Worm (Caenorhabditis elegans) whole organism, young adult: ENCODE results near the gene C02H6.1.

ENCODE experiments used
- lin-35 ChIP-seq, 3 experiments: fragments of 150-350 bp in 2 of 3; sonication (generic microtip) in 1 of 3; optimal IDR thresholded peaks; 2 replicates each; lab custom pipeline; 2014 to 2018; ENCODE audit warnings: missing biosample characterization in 3 of 3, missing genetic modification characterization in 3 of 3, missing genetic modification reagents in 3 of 3
- pha-4 ChIP-seq: fragments of 150-350 bp; sonication (generic microtip); optimal IDR thresholded peaks from 2 replicates; lab custom pipeline; 2014; ENCODE audit warnings: missing biosample characterization, missing genetic modification reagents, missing genetic modification characterization

ce11 chrV:7428880-7429279 lies 39.2 kb upstream of the C02H6.1 start, which contains the start of gene srw-69:
- TF ChIP-seq lin-35 (GFP tag; optimal IDR thresholded peaks at IDR 0.05; lab: Kevin White, UChicago) (no peak), pha-4 (tag; lab: Kevin White, UChicago) (no peak)
